Fruit fly (Drosophila melanogaster): ENCODE results near the gene CG7634.

DNA sequence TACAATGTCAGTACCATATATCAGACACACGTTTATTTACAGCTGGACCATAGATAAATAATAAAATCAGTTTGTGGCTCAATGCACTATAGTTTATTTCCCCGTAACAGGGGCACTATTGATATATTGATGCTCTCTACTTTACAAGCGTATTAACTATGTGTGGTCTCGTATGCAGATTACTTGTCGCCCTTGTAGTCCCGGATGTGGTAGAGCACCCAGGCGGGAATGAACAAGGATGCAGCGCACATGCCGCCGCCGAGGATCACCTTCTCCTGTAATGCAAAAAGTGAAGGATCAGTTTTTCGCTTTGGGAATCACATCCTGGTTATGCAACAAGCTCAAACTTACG, 26.4 kb upstream of the CG7634 start:
- TF ChIP-seq Hr39 (GFP tag; optimal IDR thresholded peaks at IDR 0.05), result no peak
- no peak for TF ChIP-seq CG6808 (GFP tag; optimal IDR thresholded peaks at IDR 0.05)
- no peak for TF ChIP-seq svp (GFP tag)

All from whole organism, prepupa.